Worm (Caenorhabditis elegans): ENCODE measurements around the gene Y32G9A.3.

DNA sequence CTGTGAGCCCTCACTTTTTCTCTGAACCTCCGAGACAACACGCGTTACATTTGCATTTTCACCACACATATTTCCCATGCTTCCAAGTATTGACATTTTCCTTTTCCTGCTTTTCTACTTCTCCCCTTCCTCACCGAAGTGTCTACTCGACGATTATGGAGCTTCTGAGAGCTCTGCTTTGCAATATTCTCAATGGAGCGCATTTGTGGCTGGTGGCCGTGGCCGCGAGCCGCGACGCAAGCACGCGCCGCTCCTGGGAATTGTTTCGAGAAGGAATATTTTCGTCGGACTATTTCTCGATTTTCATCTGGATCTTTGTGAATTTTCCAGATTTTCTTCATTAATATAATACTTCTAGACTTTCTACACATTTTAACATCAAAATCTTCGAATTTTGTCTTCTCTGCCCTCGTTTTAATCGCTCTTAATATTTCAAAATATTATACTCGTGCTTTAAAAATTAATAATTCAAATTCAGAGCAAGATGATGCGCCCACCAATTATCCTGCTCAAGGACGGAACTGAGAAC lies 39.4 kb upstream of the Y32G9A.3 start, which contains the start of the genes T10B5.4 and cct-7:
- TF ChIP-seq snpc-4 (GFP tag; optimal IDR thresholded peaks at IDR 0.05), result peak; percentile 59
- peak; percentile 60 to 75 (median 65) for TF ChIP-seq snpc-4 (tag; optimal IDR thresholded peaks at IDR 0.05)
- TF ChIP-seq F52B5.7 (tag; optimal IDR thresholded peaks at IDR 0.05), result no peak
- TF ChIP-seq Y56A3A.18 (GFP tag; IDR thresholded peaks at IDR 0.05), result no peak
- peak; percentile 58 for TF ChIP-seq unc-62 (GFP tag; optimal IDR thresholded peaks at IDR 0.05)
- no peak for TF ChIP-seq zim-3 (tag; optimal IDR thresholded peaks at IDR 0.05)
- peak; percentile 75 for TF ChIP-seq lin-40 (tag; optimal IDR thresholded peaks at IDR 0.05)
- peak; percentile 75 for TF ChIP-seq rcor-1 (GFP tag; IDR thresholded peaks at IDR 0.05)

Data from whole organism, young adult.